Fruit fly (Drosophila melanogaster): ENCODE data around the gene Fit1.

DNA sequence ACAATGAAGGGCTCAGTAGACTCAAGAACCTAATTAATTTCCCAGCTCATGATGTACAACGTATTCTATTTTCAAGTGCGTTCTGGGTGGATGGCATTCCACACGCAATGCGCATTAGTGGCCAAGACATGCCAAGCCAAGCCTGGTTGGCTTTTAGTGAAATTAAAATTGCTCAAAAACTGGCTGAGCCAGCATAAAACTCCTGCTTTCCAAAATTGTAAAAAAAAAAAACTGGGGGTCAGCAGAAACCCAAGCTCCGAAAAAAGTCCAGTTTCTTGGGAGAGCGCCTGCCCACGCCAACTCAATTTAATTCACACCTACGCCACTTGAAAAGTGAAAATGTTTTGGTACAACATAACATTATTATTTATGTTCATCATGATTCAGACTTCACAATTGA lies 15.0 kb downstream of the Fit1 start:
- TF ChIP-seq CG14711 (tag; optimal IDR thresholded peaks at IDR 0.05) (no peak), Crg-1 (GFP tag; optimal IDR thresholded peaks at IDR 0.05) (no peak), CG7045 (GFP tag; optimal IDR thresholded peaks at IDR 0.05) (no peak), CG5204 (GFP tag; optimal IDR thresholded peaks at IDR 0.05) (no peak), CG12768 (GFP tag; optimal IDR thresholded peaks at IDR 0.05) (no peak), CG7101 (tag; optimal IDR thresholded peaks at IDR 0.05) (no peak), bab1 (GFP tag; optimal IDR thresholded peaks at IDR 0.05) (no peak)
